Fruit fly (Drosophila melanogaster) S2 (cell line): Measurements from ENCODE around the gene wnd.

Experiments used
- CG8478 ChIP-seq: fragments of >200 bp; optimal IDR thresholded peaks from 2 replicates; lab custom pipeline; 2018
- CTCF ChIP-seq, 2 experiments: fragments of >200 bp; optimal IDR thresholded peaks; 2 replicates each; lab custom pipeline; 2018

DNA sequence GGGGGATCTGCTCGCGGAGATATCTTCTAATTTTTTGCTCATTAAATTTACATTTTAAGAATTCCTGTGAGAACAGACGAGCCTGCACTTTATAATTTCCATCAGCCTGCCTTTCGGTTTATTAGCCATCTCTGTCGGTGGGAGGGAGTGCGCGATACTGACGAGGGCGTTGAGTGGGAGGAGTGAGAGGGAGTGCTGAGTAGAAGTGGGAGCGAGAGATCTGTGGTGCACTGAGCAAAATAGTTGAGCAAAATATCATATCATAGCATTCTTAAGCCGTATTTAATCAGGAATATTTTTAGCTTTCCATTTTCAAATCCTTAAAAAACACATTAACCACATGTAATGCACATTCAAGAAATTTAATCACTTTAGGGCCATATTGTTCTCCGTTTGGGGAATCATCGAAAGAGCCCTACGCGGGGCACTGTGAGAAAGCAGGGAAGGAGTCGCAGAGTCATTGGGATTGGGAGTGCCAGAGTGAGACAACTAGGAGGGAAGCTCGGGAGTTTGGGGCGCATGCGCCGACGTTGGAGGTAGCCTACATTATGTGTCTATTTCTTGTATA, 29.6 kb upstream of the wnd start:
- TF ChIP-seq CG8478 (lab: Kevin White, UChicago) (no peak), CTCF (optimal IDR thresholded peaks at IDR 0.05; lab: Kevin White, UChicago) (no peak)
